Worm (Caenorhabditis elegans): ENCODE data around the gene gsto-2.

The gsto-2 gene

DNA sequence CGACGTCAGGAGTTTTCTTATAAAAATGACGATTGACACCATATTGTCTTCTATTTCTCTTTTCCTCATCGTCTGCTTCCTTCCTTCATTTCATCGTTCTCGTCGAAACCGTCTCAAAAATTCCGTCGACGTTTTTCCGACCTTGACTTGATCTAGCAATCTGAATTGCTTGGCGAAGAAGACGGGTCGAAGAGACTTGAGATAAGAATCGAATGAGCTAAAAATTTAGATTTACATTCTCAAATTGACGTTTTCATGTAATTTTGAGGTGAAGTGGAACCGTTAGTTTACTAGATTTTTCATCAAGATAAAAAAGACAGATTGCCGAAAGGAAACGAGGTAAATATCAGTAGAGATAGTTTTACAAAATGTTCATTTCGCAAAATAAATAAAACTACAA, 23.0 kb downstream of the gsto-2 start:
- TF ChIP-seq che-1 (tag; optimal IDR thresholded peaks at IDR 0.05), result no peak
- no peak for TF ChIP-seq pat-9 (tag; optimal IDR thresholded peaks at IDR 0.05)
- no peak for TF ChIP-seq zip-5 (tag; optimal IDR thresholded peaks at IDR 0.05)
- TF ChIP-seq ceh-48 (tag; optimal IDR thresholded peaks at IDR 0.05), result no peak
- TF ChIP-seq unc-3 (GFP tag; conservative IDR thresholded peaks at IDR 0.05), result no peak
- no peak for TF ChIP-seq unc-3 (tag; optimal IDR thresholded peaks at IDR 0.05)
- TF ChIP-seq ets-4 (tag; optimal IDR thresholded peaks at IDR 0.05), result no peak
- TF ChIP-seq ztf-16 (tag; optimal IDR thresholded peaks at IDR 0.05), result no peak
- no peak for TF ChIP-seq Y22D7AL.16 (tag; optimal IDR thresholded peaks at IDR 0.05)
- TF ChIP-seq ceh-30 (tag; optimal IDR thresholded peaks at IDR 0.05), result no peak
- no peak for TF ChIP-seq unc-86 (tag; optimal IDR thresholded peaks at IDR 0.05)
- TF ChIP-seq mec-3 (tag; optimal IDR thresholded peaks at IDR 0.05; ENCODE audit: borderline replicate concordance), result no peak
- no peak for TF ChIP-seq elt-2 (tag; optimal IDR thresholded peaks at IDR 0.05)
- no peak for TF ChIP-seq sox-2 (GFP tag; IDR thresholded peaks at IDR 0.05)
- TF ChIP-seq sdc-2 (tag; optimal IDR thresholded peaks at IDR 0.05), result no peak
- no peak for TF ChIP-seq fax-1 (tag; optimal IDR thresholded peaks at IDR 0.05)
- no peak for TF ChIP-seq eyg-1 (tag; optimal IDR thresholded peaks at IDR 0.05)
- TF ChIP-seq odd-2 (tag; optimal IDR thresholded peaks at IDR 0.05), result no peak

DNA sequence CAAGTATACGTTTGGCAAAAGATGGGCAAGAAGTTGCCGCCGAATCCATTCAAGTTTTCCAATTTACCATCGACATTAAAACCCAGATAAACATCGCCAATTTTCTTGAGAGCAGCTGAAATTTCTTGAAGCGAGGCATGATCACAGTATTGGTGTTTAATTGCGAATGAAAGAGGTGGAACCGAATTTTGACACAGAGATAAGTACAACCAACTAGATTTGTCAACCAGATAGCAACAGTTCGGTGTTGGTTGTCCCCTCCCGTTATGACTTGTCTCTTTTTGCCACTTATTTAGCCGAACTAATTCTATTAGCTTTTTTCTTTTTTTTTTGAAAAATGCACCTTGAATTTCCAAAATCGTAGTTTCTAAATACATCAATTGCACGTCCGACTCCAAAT, 23.8 kb downstream of the gsto-2 start:
- TF ChIP-seq sox-2 (GFP tag; IDR thresholded peaks at IDR 0.05) (no peak), ceh-31 (tag; optimal IDR thresholded peaks at IDR 0.05) (no peak), ref-2 (tag; optimal IDR thresholded peaks at IDR 0.05) (no peak), ahr-1 (tag; optimal IDR thresholded peaks at IDR 0.05) (no peak)

ce11 chrIII:8579367-8579766, 24.8 kb downstream of the gsto-2 start:
- no peak for TF ChIP-seq zip-5 (tag; optimal IDR thresholded peaks at IDR 0.05)
- TF ChIP-seq ceh-31 (tag; optimal IDR thresholded peaks at IDR 0.05), result no peak
- TF ChIP-seq hlh-30 (tag; optimal IDR thresholded peaks at IDR 0.05; ENCODE audit: insufficient read depth), result no peak
- TF ChIP-seq K09A11.1 (tag; optimal IDR thresholded peaks at IDR 0.05; ENCODE audit: insufficient read depth), result no peak
- TF ChIP-seq pqm-1 (tag; optimal IDR thresholded peaks at IDR 0.05), result no peak
- no peak for TF ChIP-seq ama-1 (optimal IDR thresholded peaks at IDR 0.05)
- no peak for TF ChIP-seq sox-2 (GFP tag; IDR thresholded peaks at IDR 0.05)
- no peak for TF ChIP-seq ceh-48 (tag; optimal IDR thresholded peaks at IDR 0.05)
- TF ChIP-seq F13H6.1 (tag; optimal IDR thresholded peaks at IDR 0.05), result no peak
- TF ChIP-seq tbx-2 (tag; optimal IDR thresholded peaks at IDR 0.05), result no peak
- TF ChIP-seq ref-2 (tag; optimal IDR thresholded peaks at IDR 0.05), result no peak

ce11 chrIII:8580802-8581201, 26.2 kb downstream of the gsto-2 start, which contains the start of gene doxa-1:
Gene doxa-1, plus strand, starts transcription at chrIII:8581102.
- TF ChIP-seq npax-4 (tag; optimal IDR thresholded peaks at IDR 0.05) (no peak), nfya-1 (tag; optimal IDR thresholded peaks at IDR 0.05) (no peak)

DNA sequence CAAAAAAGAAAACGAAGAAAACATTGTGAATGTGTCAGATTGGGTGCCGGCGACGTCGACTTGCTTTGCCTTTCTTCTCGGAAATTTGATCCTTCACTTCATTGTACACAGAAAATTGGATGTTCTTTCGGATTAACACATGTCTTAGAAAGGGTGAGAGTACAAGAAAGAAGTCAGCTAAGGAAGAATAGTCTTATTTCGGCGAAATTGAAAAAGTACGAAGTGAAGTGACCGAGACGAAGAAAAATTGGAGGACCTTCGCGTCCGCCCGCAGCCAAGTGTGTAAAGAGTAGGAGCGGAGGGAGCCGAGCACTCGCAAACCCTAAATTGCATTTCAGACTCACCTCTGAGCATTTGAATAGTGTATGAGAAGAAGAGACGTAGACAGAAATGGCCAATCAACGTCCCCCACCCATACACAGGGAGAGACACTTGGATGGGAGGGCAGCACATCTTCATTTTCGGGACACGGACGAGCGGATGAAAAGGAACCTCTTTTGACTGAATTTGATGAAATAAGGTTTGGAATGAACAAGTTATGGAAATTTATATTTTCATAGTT, 34.1 kb downstream of the gsto-2 start, which contains the start of gene glr-1:
TSS of gene glr-1 (minus strand) at position 51 of the 562 bp plus-strand sequence.
- TF ChIP-seq ceh-31 (tag; optimal IDR thresholded peaks at IDR 0.05), result peak; percentile 7
- peak; percentile 35 for TF ChIP-seq nfya-1 (tag; optimal IDR thresholded peaks at IDR 0.05)
- no peak for TF ChIP-seq sdc-2 (tag; optimal IDR thresholded peaks at IDR 0.05)
- TF ChIP-seq ceh-45 (GFP tag; IDR thresholded peaks at IDR 0.05), result no peak
- TF ChIP-seq fkh-10 (GFP tag; optimal IDR thresholded peaks at IDR 0.05), result peak; percentile 27
- TF ChIP-seq unc-86 (tag; optimal IDR thresholded peaks at IDR 0.05), result no peak
- TF ChIP-seq lim-6 (tag; optimal IDR thresholded peaks at IDR 0.05), result peak; percentile 35
- peak; percentile 19 for TF ChIP-seq tbx-2 (tag; optimal IDR thresholded peaks at IDR 0.05)
- TF ChIP-seq unc-42 (tag; optimal IDR thresholded peaks at IDR 0.05), result peak; percentile 95

DNA sequence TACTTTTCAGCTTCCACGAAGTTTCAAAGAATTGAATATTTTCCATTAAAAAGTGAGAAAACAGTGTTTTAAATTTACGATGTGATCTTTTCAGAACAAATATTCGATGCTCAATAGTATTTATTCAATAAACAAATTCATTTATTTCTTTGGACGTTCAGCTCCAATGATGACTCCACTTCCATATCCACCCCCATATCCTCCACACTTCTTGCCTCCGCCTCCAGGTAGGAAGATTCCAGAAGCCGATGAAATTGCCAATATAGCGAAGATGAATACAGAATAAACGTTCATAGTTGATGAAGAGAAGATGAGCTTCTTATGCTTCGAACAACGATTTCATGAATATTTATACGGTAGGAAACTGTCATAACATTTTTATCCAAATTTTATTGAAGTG, 34.6 kb downstream of the gsto-2 start, which contains the start of gene fip-3:
TSS of gene fip-3 (minus strand) at position 294 of the 400 bp plus-strand sequence.
- no peak for TF ChIP-seq gmeb-2 (tag; optimal IDR thresholded peaks at IDR 0.05)
- no peak for TF ChIP-seq che-1 (tag; optimal IDR thresholded peaks at IDR 0.05)
- TF ChIP-seq hlh-6 (tag; optimal IDR thresholded peaks at IDR 0.05), result no peak
- TF ChIP-seq ceh-34 (tag; optimal IDR thresholded peaks at IDR 0.05), result no peak
